Worm (Caenorhabditis elegans) whole organism, L4 larva: ENCODE measurements around the gene F47C12.13.

Experiments used
- F26F4.8 ChIP-seq: fragments of 200-800 bp; sonication (Bioruptor generic); conservative IDR thresholded peaks from 2 replicates; pipeline ENCODE4 v1.3.6; 2022; ENCODE audit warnings: missing genetic modification characterization, missing compliant biosample characterization
- F44E2.7 ChIP-seq: fragments of 200-800 bp; sonication (Bioruptor generic); IDR thresholded peaks from 2 replicates; pipeline ENCODE4 v2.1.2; 2022; ENCODE audit warnings: missing genetic modification characterization, missing compliant biosample characterization
- F49E8.2 ChIP-seq: sonication (generic microtip); optimal IDR thresholded peaks from 2 replicates; lab custom pipeline; 2016; ENCODE audit warnings: missing compliant biosample characterization, mild to moderate bottlenecking, missing genetic modification characterization, borderline replicate concordance
- T26A8.4 ChIP-seq: fragments of 200-800 bp; sonication (Bioruptor generic); IDR thresholded peaks from 2 replicates; pipeline ENCODE4 v1.3.6; 2022; ENCODE audit warnings: missing genetic modification characterization, missing compliant biosample characterization
- Y48G9A.11 ChIP-seq: fragments of 200-800 bp; sonication (Bioruptor generic); IDR thresholded peaks from 2 replicates; pipeline ENCODE4 v1.3.6; 2022; ENCODE audit warnings: missing genetic modification reagents, missing genetic modification characterization, missing compliant biosample characterization
- Y75B8A.6 ChIP-seq: fragments of 200-800 bp; sonication (Bioruptor generic); IDR thresholded peaks from 2 replicates; pipeline ENCODE4 v1.3.6; 2022; ENCODE audit warnings: missing genetic modification reagents, missing genetic modification characterization, missing compliant biosample characterization
- aha-1 ChIP-seq: fragments of 150-350 bp; peaks from one replicate; lab custom pipeline; 2014; ENCODE audit warnings: missing biosample characterization, missing genetic modification characterization
- daf-16 ChIP-seq, 3 experiments: sonication (generic microtip); optimal IDR thresholded peaks; 2 replicates each; lab custom pipeline; 2016 to 2017; ENCODE audit warnings: missing genetic modification characterization in 3 of 3, missing genetic modification reagents in 3 of 3, mild to moderate bottlenecking in 2 of 3, missing compliant biosample characterization in 2 of 3, missing biosample characterization in 1 of 3, moderate library complexity in 1 of 3
- daf-19 ChIP-seq: fragments of 200-800 bp; sonication (Bioruptor generic); conservative IDR thresholded peaks from 2 replicates; pipeline ENCODE4 v1.3.6; 2022; ENCODE audit warnings: missing genetic modification characterization, missing compliant biosample characterization
- dmd-6 ChIP-seq: fragments of 200-800 bp; sonication (Bioruptor generic); IDR thresholded peaks from 2 replicates; pipeline ENCODE4 v1.3.6; 2022; ENCODE audit warnings: missing genetic modification reagents, missing genetic modification characterization, missing compliant biosample characterization
- dmd-8 ChIP-seq: fragments of 200-800 bp; sonication (Bioruptor generic); IDR thresholded peaks from 2 replicates; pipeline ENCODE4 v1.3.6; 2022; ENCODE audit warnings: missing genetic modification characterization, missing compliant biosample characterization
- egl-27 ChIP-seq: sonication (generic microtip); optimal IDR thresholded peaks from 3 replicates; lab custom pipeline; 2017; ENCODE audit warnings: missing biosample characterization, missing genetic modification reagents, missing genetic modification characterization
- egl-43 ChIP-seq: fragments of 200-800 bp; sonication (Bioruptor generic); IDR thresholded peaks from 2 replicates; pipeline ENCODE4 v1.3.6; 2022; ENCODE audit warnings: missing genetic modification reagents, missing genetic modification characterization, missing compliant biosample characterization
- gei-8 ChIP-seq: fragments of 200-800 bp; sonication (Bioruptor generic); optimal IDR thresholded peaks from 2 replicates; lab custom pipeline; 2018; ENCODE audit warnings: mild to moderate bottlenecking, missing genetic modification characterization, missing compliant biosample characterization
- hlh-30 ChIP-seq: sonication (generic microtip); optimal IDR thresholded peaks from 2 replicates; lab custom pipeline; 2017; ENCODE audit warnings: antibody characterized with exemption, mild to moderate bottlenecking, missing genetic modification characterization, missing compliant biosample characterization; ENCODE audit not compliant: insufficient read depth
- lin-1 ChIP-seq: fragments of 200-800 bp; sonication (Bioruptor generic); IDR thresholded peaks from 2 replicates; pipeline ENCODE4 v1.3.6; 2022; ENCODE audit warnings: missing genetic modification reagents, missing genetic modification characterization, missing compliant biosample characterization
- lin-13 ChIP-seq: fragments of 150-350 bp; optimal IDR thresholded peaks from 2 replicates; lab custom pipeline; 2014; ENCODE audit warnings: missing biosample characterization, missing genetic modification reagents, missing genetic modification characterization
- lin-38 ChIP-seq: fragments of 200-800 bp; sonication (Bioruptor generic); IDR thresholded peaks from 2 replicates; pipeline ENCODE4 v1.3.6; 2022; ENCODE audit warnings: missing genetic modification reagents, missing genetic modification characterization, missing compliant biosample characterization
- lir-3 ChIP-seq: sonication (generic microtip); optimal IDR thresholded peaks from 2 replicates; lab custom pipeline; 2016; ENCODE audit warnings: mild to moderate bottlenecking, missing genetic modification characterization, missing compliant biosample characterization
- mxl-3 ChIP-seq: fragments of 200-800 bp; sonication (Bioruptor generic); optimal IDR thresholded peaks from 2 replicates; lab custom pipeline; 2018; ENCODE audit warnings: mild to moderate bottlenecking, missing genetic modification characterization, missing compliant biosample characterization
- nhr-10 ChIP-seq: fragments of 150-350 bp; optimal IDR thresholded peaks from 2 replicates; lab custom pipeline; 2014; ENCODE audit warnings: missing biosample characterization, missing genetic modification characterization
- nhr-28 ChIP-seq: fragments of 150-350 bp; optimal IDR thresholded peaks from 2 replicates; lab custom pipeline; 2014; ENCODE audit warnings: missing biosample characterization, missing genetic modification characterization
- nhr-42 ChIP-seq: fragments of 200-800 bp; sonication (Bioruptor generic); IDR thresholded peaks from 2 replicates; pipeline ENCODE4 v1.3.6; 2022; ENCODE audit warnings: missing genetic modification characterization, missing compliant biosample characterization
- nhr-48 ChIP-seq: sonication (generic microtip); optimal IDR thresholded peaks from 2 replicates; lab custom pipeline; 2016; ENCODE audit warnings: mild to moderate bottlenecking, missing genetic modification characterization, missing compliant biosample characterization
- nhr-77 ChIP-seq: fragments of 150-350 bp; optimal IDR thresholded peaks from 2 replicates; lab custom pipeline; 2014; ENCODE audit warnings: missing biosample characterization, missing genetic modification characterization
- pqm-1 ChIP-seq: sonication (generic microtip); optimal IDR thresholded peaks from 2 replicates; lab custom pipeline; 2017; ENCODE audit warnings: missing biosample characterization, missing genetic modification characterization
- sdz-12 ChIP-seq: fragments of 200-800 bp; sonication (Bioruptor generic); optimal IDR thresholded peaks from 2 replicates; lab custom pipeline; 2018; ENCODE audit warnings: mild to moderate bottlenecking, missing genetic modification characterization, missing compliant biosample characterization
- set-16 ChIP-seq: fragments of 200-800 bp; sonication (Bioruptor generic); IDR thresholded peaks from 2 replicates; pipeline ENCODE4 v1.3.6; 2022; ENCODE audit warnings: missing genetic modification reagents, missing genetic modification characterization, missing compliant biosample characterization
- spr-3 ChIP-seq: fragments of 200-800 bp; sonication (Bioruptor generic); optimal IDR thresholded peaks from 2 replicates; lab custom pipeline; 2018; ENCODE audit warnings: mild to moderate bottlenecking, missing genetic modification characterization, missing compliant biosample characterization
- tra-1 ChIP-seq: fragments of 200-800 bp; sonication (Bioruptor generic); IDR thresholded peaks from 2 replicates; pipeline ENCODE4 v1.3.6; 2022; ENCODE audit warnings: missing genetic modification reagents, missing genetic modification characterization, missing compliant biosample characterization
- vab-7 ChIP-seq: fragments of 200-800 bp; sonication (Bioruptor generic); IDR thresholded peaks from 2 replicates; pipeline ENCODE4 v1.3.6; 2022; ENCODE audit warnings: missing genetic modification reagents, missing genetic modification characterization, missing compliant biosample characterization
- ztf-11 ChIP-seq: fragments of 150-350 bp; optimal IDR thresholded peaks from 2 replicates; lab custom pipeline; 2014; ENCODE audit warnings: missing biosample characterization, missing genetic modification characterization

The F47C12.13 gene

ce11 chrIV:3977965-3978523 lies 16.2 kb downstream of the F47C12.13 start, which contains the start of gene srh-220:
Gene srh-220 (minus strand): TSS chrIV:3978015.
- TF ChIP-seq F26F4.8 (GFP tag; lab: Robert Waterston, UW): 0 out of 2 replicates have a peak, but pooled peaks have one; percentile 51
- TF ChIP-seq spr-3 (GFP tag; lab: Kevin White, UChicago): no peak

- TF ChIP-seq mxl-3: no peak
- TF ChIP-seq T26A8.4: no peak
- no peak for TF ChIP-seq set-16 (GFP tag; lab: Robert Waterston, UW)
- TF ChIP-seq sdz-12: no peak
- no peak for TF ChIP-seq nhr-77
- no peak for TF ChIP-seq Y48G9A.11
- TF ChIP-seq egl-43 (GFP tag; lab: Robert Waterston, UW): no peak
- TF ChIP-seq nhr-10 (tag; lab: Kevin White, UChicago): no peak
- no peak for TF ChIP-seq F49E8.2
- no peak for TF ChIP-seq Y75B8A.6 (GFP tag; lab: Robert Waterston, UW)
- no peak for TF ChIP-seq lin-13
- TF ChIP-seq dmd-8 (GFP tag; lab: Robert Waterston, UW): no peak
- TF ChIP-seq, all 104 proteins: peak for 0
Measured at ce11 chrIV:3973049-3973448, 21.2 kb downstream of the F47C12.13 start, which contains the start of gene clec-79. Gene clec-79 (plus strand): TSS chrIV:3973349.

ce11 chrIV:3965013-3965412 lies 29.2 kb downstream of the F47C12.13 start, which contains the start of gene clec-76:
Gene clec-76 (plus strand): TSS chrIV:3965246.
- TF ChIP-seq aha-1 (no peak), tra-1 (GFP tag; lab: Robert Waterston, UW) (no peak), nhr-48 (tag; lab: Kevin White, UChicago) (no peak), lir-3 (tag; lab: Kevin White, UChicago) (no peak), daf-16 (GFP tag; optimal IDR thresholded peaks at IDR 0.05; lab: Kevin White, UChicago) (no peak), daf-16 (tag; optimal IDR thresholded peaks at IDR 0.05; lab: Kevin White, UChicago) (peak; percentile 51), ztf-11 (tag; lab: Kevin White, UChicago) (no peak), pqm-1 (tag; lab: Kevin White, UChicago) (peak; percentile 3), dmd-6 (GFP tag; lab: Robert Waterston, UW) (peak; percentile 36; the same call in 1 of the 2 replicates), lin-38 (GFP tag; lab: Robert Waterston, UW) (no peak), nhr-77 (peak; percentile 58), gei-8 (no peak), nhr-28 (tag; lab: Kevin White, UChicago) (peak; percentile 74)
- TF ChIP-seq, all 104 proteins: peak for 5

- no peak for TF ChIP-seq vab-7 (GFP tag; lab: Robert Waterston, UW)
- TF ChIP-seq pqm-1 (tag; lab: Kevin White, UChicago): no peak
- TF ChIP-seq egl-27 (tag; lab: Kevin White, UChicago): no peak
- TF ChIP-seq lin-1: no peak
- no peak for TF ChIP-seq F44E2.7 (GFP tag; lab: Robert Waterston, UW)
- TF ChIP-seq nhr-28 (tag; lab: Kevin White, UChicago): peak; percentile 64
- peak; percentile 9 for TF ChIP-seq hlh-30
- TF ChIP-seq dmd-6 (GFP tag; lab: Robert Waterston, UW): peak; percentile 22; the same call in 1 of the 2 replicates
- no peak for TF ChIP-seq nhr-42 (GFP tag; lab: Robert Waterston, UW)
Measured at ce11 chrIV:3963498-3963897, 30.7 kb downstream of the F47C12.13 start.

ce11 chrIV:3962584-3962983 lies 31.6 kb downstream of the F47C12.13 start, which contains the start of gene Y46C8AM.1:
Gene Y46C8AM.1 (plus strand): TSS chrIV:3962884.
- TF ChIP-seq daf-19: no peak
